Worm (Caenorhabditis elegans) whole organism, L4/young adult: ENCODE results near the gene Y41D4A.7.

Experiments
- W03F9.2 ChIP-seq: fragments of 150-350 bp; optimal IDR thresholded peaks from 2 replicates; lab custom pipeline; 2014; ENCODE audit warnings: missing biosample characterization, missing genetic modification characterization
- dao-5 ChIP-seq: sonication (generic microtip); optimal IDR thresholded peaks from 2 replicates; lab custom pipeline; 2016; ENCODE audit warnings: missing genotype, missing genetic modification characterization, moderate library complexity, missing compliant biosample characterization
- him-1 ChIP-seq: sonication (generic microtip); optimal IDR thresholded peaks from 2 replicates; lab custom pipeline; 2016; ENCODE audit warnings: missing genotype, missing genetic modification reagents, missing genetic modification characterization, missing compliant biosample characterization

Gene Y41D4A.7

DNA sequence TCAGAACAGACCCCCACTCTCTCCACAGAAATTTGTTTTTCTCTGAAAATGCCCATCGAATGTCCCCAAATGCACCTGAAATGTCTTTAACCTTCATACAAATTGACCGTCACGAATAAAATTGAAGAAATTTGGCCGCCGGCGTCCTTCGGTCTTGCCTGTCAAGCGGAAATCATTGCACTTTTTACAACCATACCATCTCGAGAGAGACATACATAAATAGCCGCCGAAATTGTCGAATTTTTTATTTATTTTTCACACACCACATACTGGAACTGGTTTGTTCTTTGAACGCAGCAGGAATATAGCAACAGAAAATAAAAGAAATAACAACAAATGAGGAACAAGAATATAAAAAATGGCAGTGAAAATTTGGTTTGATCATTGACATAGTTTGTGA, 45.7 kb downstream of the Y41D4A.7 start:
- no peak for TF ChIP-seq W03F9.2 (tag; lab: Kevin White, UChicago)
- TF ChIP-seq dao-5, result no peak
- TF ChIP-seq him-1 (tag; lab: Kevin White, UChicago), result no peak

DNA sequence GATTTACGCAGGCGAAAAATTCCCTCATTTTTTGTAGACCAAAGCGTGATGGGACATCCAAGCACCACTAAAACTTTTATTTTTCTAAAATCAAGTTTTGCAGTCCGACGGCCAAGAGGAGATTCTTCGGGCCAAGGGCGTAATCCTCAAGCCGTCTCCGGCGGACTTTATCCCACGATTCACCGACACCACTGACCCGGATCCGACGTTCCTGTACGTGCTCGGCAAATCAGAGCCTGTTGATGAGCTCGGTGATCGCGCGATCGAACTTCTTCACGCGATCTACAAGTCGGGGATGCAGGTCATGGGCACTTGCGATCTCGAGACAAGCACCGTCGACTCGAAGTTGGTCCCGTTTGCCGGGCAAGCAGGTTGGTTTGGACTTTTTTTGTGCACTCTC, 47.8 kb downstream of the Y41D4A.7 start:
- TF ChIP-seq dao-5 (no peak), him-1 (tag; lab: Kevin White, UChicago) (no peak)

- TF ChIP-seq dao-5 (peak; percentile 37), him-1 (tag; lab: Kevin White, UChicago) (no peak)
Observed at ce11 chrIV:1711029-1711489, 50.3 kb downstream of the Y41D4A.7 start, which contains the start of gene rpi-2. TSS of gene rpi-2 (plus strand) at chrIV:1711262.

- no peak for TF ChIP-seq dao-5
- TF ChIP-seq W03F9.2 (tag; lab: Kevin White, UChicago), result no peak
- no peak for TF ChIP-seq him-1 (tag; lab: Kevin White, UChicago)
Observed at ce11 chrIV:1710535-1710934, 50.8 kb downstream of the Y41D4A.7 start.

DNA sequence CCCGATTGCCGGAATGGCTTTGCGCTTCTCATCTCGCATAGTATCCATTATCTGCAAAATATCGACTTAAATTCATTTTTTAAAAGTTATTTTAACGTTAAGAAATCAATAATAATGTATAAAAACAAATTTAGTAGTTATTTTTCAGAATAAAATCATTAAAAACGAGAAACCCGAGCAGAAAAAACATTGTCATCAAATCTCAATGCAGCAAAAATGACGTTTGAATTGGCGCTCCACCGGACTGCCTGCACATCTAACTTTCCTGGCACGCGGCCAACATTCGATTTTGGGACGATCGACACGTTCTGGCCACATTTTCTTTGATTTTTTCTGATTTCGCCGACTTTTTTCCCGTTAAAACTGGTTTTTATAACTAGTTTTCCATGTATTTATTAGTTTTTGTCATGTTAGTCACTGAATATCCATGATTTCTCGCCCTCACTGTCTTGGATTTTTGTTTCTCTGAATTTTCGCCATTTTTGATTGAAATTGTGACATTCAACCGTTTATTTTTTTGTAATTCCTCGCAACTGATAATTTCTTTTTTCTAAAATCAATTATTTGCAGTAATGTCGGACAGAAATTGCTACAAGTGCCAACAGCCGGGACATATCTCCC, 51.6 kb downstream of the Y41D4A.7 start, which contains the start of the genes pbs-1 and K08D12.3:
TSS of gene pbs-1 (minus strand) at position 51 of the 621 bp plus-strand sequence.
TSS of gene K08D12.3 (plus strand) at position 571 of the 621 bp plus-strand sequence.
- TF ChIP-seq him-1 (tag; lab: Kevin White, UChicago) (no peak), W03F9.2 (tag; lab: Kevin White, UChicago) (peak; percentile 86)

DNA sequence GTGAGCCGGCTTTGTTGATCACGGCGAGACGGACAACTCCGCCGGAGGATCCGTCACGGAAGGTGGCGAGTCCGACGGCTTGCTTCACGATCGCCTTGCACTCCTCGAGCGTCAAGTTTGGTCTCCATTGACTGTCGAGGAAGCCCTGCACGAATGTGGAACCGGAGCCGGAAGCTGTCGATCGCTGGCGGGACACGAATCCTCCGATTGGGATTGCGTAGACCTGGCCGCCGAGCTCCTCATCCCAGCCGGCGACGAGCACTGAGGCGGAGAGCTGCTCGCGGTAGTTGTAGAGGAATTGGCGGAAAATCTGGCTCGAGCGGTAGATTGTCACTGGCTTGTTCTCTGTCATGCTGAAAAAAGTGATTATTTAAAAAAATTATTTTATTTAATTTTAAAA, 52.4 kb downstream of the Y41D4A.7 start:
- TF ChIP-seq him-1 (tag; lab: Kevin White, UChicago) (no peak), dao-5 (no peak), W03F9.2 (tag; lab: Kevin White, UChicago) (no peak)

DNA sequence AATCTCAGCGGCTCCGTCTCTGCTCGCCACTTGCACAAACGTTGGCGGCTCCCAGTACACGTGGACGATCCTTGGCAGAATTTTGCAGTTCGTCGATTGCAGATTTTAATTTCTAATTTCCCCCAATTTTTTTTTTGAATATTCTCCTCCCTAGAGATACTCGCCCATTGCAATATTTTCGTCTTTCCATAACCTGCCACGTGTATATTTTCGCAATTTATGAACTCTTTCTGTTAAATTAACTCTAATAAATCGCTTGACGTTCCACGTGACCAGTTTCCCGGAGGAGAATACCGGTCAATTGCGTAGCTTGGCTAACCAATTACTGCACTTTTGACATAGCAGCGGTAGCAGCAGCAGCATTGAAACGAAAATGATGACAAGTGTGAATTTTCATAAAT, 52.9 kb downstream of the Y41D4A.7 start:
- TF ChIP-seq dao-5 (no peak), him-1 (tag; lab: Kevin White, UChicago) (no peak), W03F9.2 (tag; lab: Kevin White, UChicago) (no peak)

DNA sequence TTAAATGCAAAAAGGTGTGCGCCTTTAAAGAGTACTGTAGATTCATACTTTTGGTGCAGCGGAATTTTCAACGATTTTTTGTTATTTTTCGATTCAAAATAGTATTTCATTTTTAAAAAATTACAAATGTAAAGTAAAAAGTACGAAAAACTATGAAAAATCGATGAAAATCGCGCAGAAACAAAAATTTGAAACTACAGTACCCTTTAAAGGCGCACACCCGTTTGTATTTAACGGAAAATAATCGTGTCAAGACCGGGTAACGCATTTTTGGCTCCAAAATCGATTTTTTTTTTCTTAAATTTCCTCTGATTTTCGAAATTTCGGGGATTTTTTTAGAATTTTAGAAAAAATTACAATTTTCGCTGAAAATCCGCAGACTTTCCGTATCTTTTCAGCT, 53.4 kb downstream of the Y41D4A.7 start:
- TF ChIP-seq W03F9.2 (tag; lab: Kevin White, UChicago), result no peak
- no peak for TF ChIP-seq him-1 (tag; lab: Kevin White, UChicago)
- TF ChIP-seq dao-5, result no peak

ce11 chrIV:1706996-1707395, 54.4 kb downstream of the Y41D4A.7 start, which contains the start of gene K08D12.4:
TSS of gene K08D12.4 (plus strand) at chrIV:1707296.
- TF ChIP-seq dao-5 (no peak), W03F9.2 (tag; lab: Kevin White, UChicago) (no peak), him-1 (tag; lab: Kevin White, UChicago) (no peak)
